Worm (Caenorhabditis elegans) whole organism, midembryonic: ENCODE data around the gene C16C10.1.

Experiments used
- flt-1 ChIP-seq: fragments of 200-800 bp; sonication (Bioruptor generic); IDR thresholded peaks from 2 replicates; pipeline ENCODE4 v1.3.6; 2022; ENCODE audit warnings: missing genetic modification characterization, missing compliant biosample characterization
- klf-2 ChIP-seq: fragments of 200-800 bp; sonication (Bioruptor generic); conservative IDR thresholded peaks from 2 replicates; pipeline ENCODE4 v1.3.6; 2022; ENCODE audit warnings: missing genetic modification reagents, missing genetic modification characterization, missing compliant biosample characterization
- ref-1 ChIP-seq: fragments of 200-800 bp; sonication (Bioruptor generic); conservative IDR thresholded peaks from 2 replicates; pipeline ENCODE4 v1.3.6; 2022; ENCODE audit warnings: missing genetic modification reagents, missing genetic modification characterization, missing compliant biosample characterization
- tab-1 ChIP-seq: fragments of 200-800 bp; sonication (Bioruptor generic); IDR thresholded peaks from 2 replicates; pipeline ENCODE4 v1.3.6; 2022; ENCODE audit warnings: missing genetic modification characterization, missing compliant biosample characterization

DNA sequence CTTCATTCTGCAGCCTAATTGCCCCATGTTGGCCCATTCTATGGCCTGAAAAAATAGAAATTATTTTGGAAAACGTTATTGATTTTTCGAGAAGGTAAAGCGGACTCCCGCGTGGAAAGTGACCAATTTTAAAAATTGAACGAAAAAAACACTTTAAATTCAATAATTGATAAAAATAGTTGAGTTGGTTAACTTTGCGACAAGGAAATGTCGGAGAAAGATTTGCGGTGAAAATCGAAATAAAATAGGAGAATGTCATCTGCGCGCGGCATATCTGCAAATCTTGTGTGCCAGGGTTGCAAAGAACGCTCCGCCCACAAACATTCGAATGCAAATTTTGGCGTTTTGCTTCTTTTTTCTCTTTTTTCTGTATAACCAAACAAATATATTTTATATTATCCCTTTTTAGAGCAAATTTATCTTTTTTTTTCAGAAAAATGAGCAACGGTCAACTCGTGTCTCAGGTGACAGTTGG lies 10.3 kb downstream of the C16C10.1 start, which contains the start of the genes rnf-121 and C16C10.4:
- peak; percentile 91 for TF ChIP-seq tab-1 (GFP tag; lab: Robert Waterston, UW)
- peak; percentile 95 for TF ChIP-seq flt-1 (GFP tag; lab: Robert Waterston, UW)
- peak; percentile 93 for TF ChIP-seq klf-2 (GFP tag; lab: Robert Waterston, UW)
- TF ChIP-seq ref-1 (GFP tag; lab: Robert Waterston, UW), result peak; percentile 69
